Fruit fly (Drosophila melanogaster) whole organism, embryonic: ENCODE measurements around the gene Prosalpha6T.

Experiments
- Aef1 ChIP-seq: fragments of 200-800 bp; sonication (Bioruptor generic); IDR thresholded peaks from 3 replicates; pipeline ENCODE4 v1.3.6; 2022; ENCODE audit warnings: missing biosample characterization, missing genetic modification characterization
- Bgb ChIP-seq: fragments of 200-800 bp; sonication (Bioruptor generic); IDR thresholded peaks from 2 replicates; pipeline ENCODE4 v1.3.6; 2022; ENCODE audit warnings: missing biosample characterization, missing genetic modification characterization; ENCODE audit not compliant: partially characterized antibody
- BtbVII ChIP-seq: fragments of 200-800 bp; sonication (Bioruptor generic); optimal IDR thresholded peaks from 3 replicates; lab custom pipeline; 2017; ENCODE audit warnings: missing biosample characterization, mild to moderate bottlenecking, missing genetic modification characterization
- CG10959 ChIP-seq: fragments of 200-800 bp; sonication (Bioruptor generic); IDR thresholded peaks from 2 replicates; pipeline ENCODE4 v1.3.6; 2022; ENCODE audit warnings: missing biosample characterization, missing genetic modification characterization
- CG13424 ChIP-seq: fragments of 200-800 bp; sonication (Bioruptor generic); optimal IDR thresholded peaks from 2 replicates; lab custom pipeline; 2019; ENCODE audit warnings: missing biosample characterization, mild to moderate bottlenecking, missing genetic modification characterization, moderate library complexity
- CG13624 ChIP-seq: fragments of 200-800 bp; sonication (Bioruptor generic); optimal IDR thresholded peaks from 2 replicates; lab custom pipeline; 2016; ENCODE audit warnings: missing biosample characterization, missing genetic modification characterization
- CG14667 ChIP-seq: fragments of 200-800 bp; sonication (Bioruptor generic); IDR thresholded peaks from 2 replicates; pipeline ENCODE4 v1.3.6; 2022; ENCODE audit warnings: missing biosample characterization, missing genetic modification characterization
- CG16779 ChIP-seq: fragments of 200-800 bp; sonication (Bioruptor generic); IDR thresholded peaks from 2 replicates; pipeline ENCODE4 v1.3.6; 2022; ENCODE audit warnings: missing biosample characterization, missing genetic modification characterization
- CG18011 ChIP-seq: fragments of 200-800 bp; sonication (Bioruptor generic); optimal IDR thresholded peaks from 2 replicates; lab custom pipeline; 2017; ENCODE audit warnings: missing biosample characterization, missing genetic modification characterization, mild to moderate bottlenecking, moderate library complexity, missing genotype
- CG18764 ChIP-seq: fragments of 200-800 bp; sonication (Bioruptor generic); optimal IDR thresholded peaks from 3 replicates; lab custom pipeline; 2016; ENCODE audit warnings: missing biosample characterization, missing genetic modification characterization
- CG2120 ChIP-seq: fragments of 200-800 bp; sonication (Bioruptor generic); optimal IDR thresholded peaks from 3 replicates; lab custom pipeline; 2016; ENCODE audit warnings: missing biosample characterization, missing genetic modification characterization
- CG31365 ChIP-seq: fragments of 200-800 bp; sonication (Bioruptor generic); optimal IDR thresholded peaks from 2 replicates; lab custom pipeline; 2018; ENCODE audit warnings: missing biosample characterization, mild to moderate bottlenecking, missing genetic modification characterization
- CG34422 ChIP-seq: fragments of 200-800 bp; sonication (Bioruptor generic); IDR thresholded peaks from 3 replicates; pipeline ENCODE4 v1.3.6; 2022; ENCODE audit warnings: missing biosample characterization, missing genetic modification characterization
- CG4404 ChIP-seq: fragments of 200-800 bp; sonication (Bioruptor generic); IDR thresholded peaks from 2 replicates; pipeline ENCODE4 v1.3.6; 2022; ENCODE audit warnings: missing biosample characterization, missing genetic modification characterization
- CG6791 ChIP-seq: fragments of 200-800 bp; sonication (Bioruptor generic); IDR thresholded peaks from 3 replicates; pipeline ENCODE4 v1.3.6; 2022; ENCODE audit warnings: missing biosample characterization, missing genetic modification characterization; ENCODE audit not compliant: partially characterized antibody
- CG7556 ChIP-seq: fragments of 200-800 bp; sonication (Bioruptor generic); optimal IDR thresholded peaks from 2 replicates; lab custom pipeline; 2017; ENCODE audit warnings: missing biosample characterization, mild to moderate bottlenecking, missing genetic modification characterization
- Chrac-16 ChIP-seq: fragments of 200-800 bp; sonication (Bioruptor generic); optimal IDR thresholded peaks from 3 replicates; lab custom pipeline; 2016; ENCODE audit warnings: missing biosample characterization, missing genetic modification characterization
- Gug ChIP-seq: fragments of 200-800 bp; sonication (Bioruptor generic); IDR thresholded peaks from 4 replicates; pipeline ENCODE4 v1.3.6; 2022; ENCODE audit warnings: missing biosample characterization, missing genetic modification characterization
- HmgZ ChIP-seq: fragments of 200-800 bp; sonication (Bioruptor generic); optimal IDR thresholded peaks from 2 replicates; lab custom pipeline; 2018; ENCODE audit warnings: missing biosample characterization, mild to moderate bottlenecking, missing genetic modification characterization
- Hmr ChIP-seq: fragments of 200-800 bp; sonication (Bioruptor generic); optimal IDR thresholded peaks from 3 replicates; lab custom pipeline; 2017; ENCODE audit warnings: mild to moderate bottlenecking, missing biosample characterization, missing genetic modification reagents, missing genetic modification characterization
- Lhr ChIP-seq: fragments of 200-800 bp; sonication (Bioruptor generic); optimal IDR thresholded peaks from 3 replicates; lab custom pipeline; 2017; ENCODE audit warnings: mild to moderate bottlenecking, missing biosample characterization, missing genetic modification reagents, missing genetic modification characterization
- NFAT ChIP-seq: fragments of 200-800 bp; sonication (Bioruptor generic); IDR thresholded peaks from 2 replicates; pipeline ENCODE4 v1.3.6; 2022; ENCODE audit warnings: missing biosample characterization, missing genetic modification characterization
- NK7.1 ChIP-seq: fragments of 200-800 bp; sonication (Bioruptor generic); optimal IDR thresholded peaks from 3 replicates; lab custom pipeline; 2016; ENCODE audit warnings: missing biosample characterization, missing genetic modification characterization
- Nf-YB ChIP-seq: fragments of 200-800 bp; sonication (Bioruptor generic); optimal IDR thresholded peaks from 3 replicates; lab custom pipeline; 2019; ENCODE audit warnings: missing biosample characterization, mild to moderate bottlenecking, missing genetic modification characterization, moderate library complexity
- Ravus ChIP-seq: fragments of 200-800 bp; sonication (Bioruptor generic); IDR thresholded peaks from 2 replicates; pipeline ENCODE4 v1.3.6; 2022; ENCODE audit warnings: missing biosample characterization, missing genetic modification characterization
- Side ChIP-seq: fragments of 200-800 bp; sonication (Bioruptor generic); optimal IDR thresholded peaks from 2 replicates; lab custom pipeline; 2016; ENCODE audit warnings: missing biosample characterization, missing genetic modification characterization
- Ssrp ChIP-seq: fragments of 200-800 bp; sonication (Bioruptor generic); optimal IDR thresholded peaks from 2 replicates; lab custom pipeline; 2018; ENCODE audit warnings: missing biosample characterization, mild to moderate bottlenecking, missing genetic modification characterization, moderate library complexity
- crc ChIP-seq: fragments of 200-800 bp; sonication (Bioruptor generic); optimal IDR thresholded peaks from 2 replicates; lab custom pipeline; 2016; ENCODE audit warnings: missing biosample characterization, missing genetic modification characterization
- crol ChIP-seq: fragments of 200-800 bp; sonication (Bioruptor generic); IDR thresholded peaks from 2 replicates; pipeline ENCODE4 v1.3.6; 2022; ENCODE audit warnings: missing biosample characterization, missing genetic modification characterization
- dimm ChIP-seq: fragments of 200-800 bp; sonication (Bioruptor generic); IDR thresholded peaks from 2 replicates; pipeline ENCODE4 v1.3.6; 2022; ENCODE audit warnings: missing biosample characterization, missing genetic modification characterization
- dm ChIP-seq: fragments of 200-800 bp; sonication (Bioruptor generic); optimal IDR thresholded peaks from 3 replicates; lab custom pipeline; 2016; ENCODE audit warnings: missing biosample characterization, missing genetic modification characterization
- dysf ChIP-seq: fragments of 200-800 bp; sonication (Bioruptor generic); IDR thresholded peaks from 3 replicates; pipeline ENCODE4 v1.3.6; 2022; ENCODE audit warnings: missing biosample characterization, missing genetic modification characterization
- gcm ChIP-seq: fragments of 200-800 bp; sonication (Bioruptor generic); optimal IDR thresholded peaks from 2 replicates; lab custom pipeline; 2019; ENCODE audit warnings: missing biosample characterization, mild to moderate bottlenecking, missing genetic modification characterization, moderate library complexity
- grau ChIP-seq: fragments of 200-800 bp; optimal IDR thresholded peaks from 3 replicates; lab custom pipeline; 2019; ENCODE audit warnings: missing biosample characterization, mild to moderate bottlenecking, missing genetic modification characterization, moderate library complexity
- gsb ChIP-seq: fragments of 200-800 bp; sonication (Bioruptor generic); IDR thresholded peaks from 2 replicates; pipeline ENCODE4 v1.3.6; 2022; ENCODE audit warnings: missing biosample characterization, missing genetic modification characterization
- her ChIP-seq: fragments of 200-800 bp; sonication (Bioruptor generic); optimal IDR thresholded peaks from 2 replicates; lab custom pipeline; 2016; ENCODE audit warnings: missing biosample characterization, missing genetic modification characterization
- jigr1 ChIP-seq: fragments of 200-800 bp; sonication (Bioruptor generic); IDR thresholded peaks from 3 replicates; pipeline ENCODE4 v1.3.6; 2022; ENCODE audit warnings: missing biosample characterization, missing genetic modification characterization
- kah ChIP-seq: fragments of 200-800 bp; sonication (Bioruptor generic); optimal IDR thresholded peaks from 2 replicates; lab custom pipeline; 2018; ENCODE audit warnings: missing biosample characterization, mild to moderate bottlenecking, missing genetic modification characterization
- lmd ChIP-seq: fragments of 200-800 bp; sonication (Bioruptor generic); IDR thresholded peaks from 2 replicates; pipeline ENCODE4 v1.3.6; 2022; ENCODE audit warnings: missing biosample characterization, missing genetic modification characterization
- nerfin-2 ChIP-seq: fragments of 200-800 bp; sonication (Bioruptor generic); IDR thresholded peaks from 2 replicates; pipeline ENCODE4 v1.3.6; 2022; ENCODE audit warnings: missing biosample characterization, missing genetic modification characterization; ENCODE audit not compliant: partially characterized antibody
- otp ChIP-seq: fragments of 200-800 bp; sonication (Bioruptor generic); IDR thresholded peaks from 3 replicates; pipeline ENCODE4, ENCODE4 v1.3.6; 2022; ENCODE audit warnings: missing biosample characterization, missing genetic modification characterization
- psq ChIP-seq: fragments of 200-800 bp; sonication (Bioruptor generic); optimal IDR thresholded peaks from 2 replicates; lab custom pipeline; 2017; ENCODE audit warnings: missing biosample characterization, missing genetic modification characterization
- pum ChIP-seq: fragments of 200-800 bp; sonication (Bioruptor generic); optimal IDR thresholded peaks from 2 replicates; lab custom pipeline; 2016; ENCODE audit warnings: missing biosample characterization, missing genetic modification characterization
- sc ChIP-seq, 3 experiments: fragments of >200 bp in 2 of 3; fragments of 200-800 bp in 1 of 3; sonication (Bioruptor generic) in 1 of 3; optimal IDR thresholded peaks; 2 replicates in 2 of 3; 3 replicates in 1 of 3; lab custom pipeline; 2017; ENCODE audit warnings: mild to moderate bottlenecking in 1 of 3, missing biosample characterization in 1 of 3, missing genetic modification characterization in 1 of 3, missing genetic modification reagents in 1 of 3
- seq ChIP-seq: fragments of 200-800 bp; sonication (Bioruptor generic); IDR thresholded peaks from 2 replicates; pipeline ENCODE4 v1.3.6; 2022; ENCODE audit warnings: missing biosample characterization, missing genetic modification characterization
- stc ChIP-seq: fragments of 200-800 bp; sonication (Bioruptor generic); IDR thresholded peaks from 2 replicates; pipeline ENCODE4 v1.3.6; 2022; ENCODE audit warnings: missing biosample characterization, missing genetic modification characterization
- sug ChIP-seq: fragments of 200-800 bp; optimal IDR thresholded peaks from 2 replicates; lab custom pipeline; 2019; ENCODE audit warnings: missing biosample characterization, mild to moderate bottlenecking, missing genetic modification characterization, moderate library complexity
- tna ChIP-seq: fragments of 200-800 bp; sonication (Bioruptor generic); IDR thresholded peaks from 2 replicates; pipeline ENCODE4 v1.3.6; 2022; ENCODE audit warnings: missing biosample characterization, missing genetic modification characterization; ENCODE audit not compliant: partially characterized antibody
- trem ChIP-seq: fragments of 200-800 bp; optimal IDR thresholded peaks from 3 replicates; lab custom pipeline; 2019; ENCODE audit warnings: missing biosample characterization, mild to moderate bottlenecking, missing genetic modification characterization, moderate library complexity
- unpg ChIP-seq: fragments of 200-800 bp; sonication (Bioruptor generic); optimal IDR thresholded peaks from 3 replicates; lab custom pipeline; 2018; ENCODE audit warnings: missing biosample characterization, mild to moderate bottlenecking, missing genetic modification characterization, moderate library complexity
- wor ChIP-seq: fragments of 200-800 bp; sonication (Bioruptor generic); IDR thresholded peaks from 2 replicates; pipeline ENCODE4 v1.3.6; 2022; ENCODE audit warnings: missing biosample characterization, missing genetic modification characterization

The Prosalpha6T gene

dm6 chr2L:13191894-13192293 lies 39.9 kb upstream of the Prosalpha6T start, which contains the start of the genes CG16974 and Edem2 (continued):
- TF ChIP-seq gsb (GFP tag; lab: Robert Waterston, UW), result no peak
- TF ChIP-seq NFAT (GFP tag; lab: Robert Waterston, UW), result peak; percentile 52; the same call in 1 of the 2 replicates
- TF ChIP-seq nerfin-2 (GFP tag; lab: Robert Waterston, UW), result no peak
- TF ChIP-seq Ssrp (tag; lab: Kevin White, UChicago), result peak; percentile 60
- TF ChIP-seq pum, result no peak
- peak; percentile 20; the same call in 1 of the 2 replicates for TF ChIP-seq wor (GFP tag; lab: Robert Waterston, UW)
- peak; percentile 87 for TF ChIP-seq trem
- TF ChIP-seq crol (GFP tag; lab: Robert Waterston, UW), result no peak
- TF ChIP-seq jigr1 (GFP tag; lab: Robert Waterston, UW), result no peak
- no peak for TF ChIP-seq kah (GFP tag; lab: Kevin White, UChicago)
- no peak for TF ChIP-seq Hmr (GFP tag; lab: Kevin White, UChicago)
- no peak for TF ChIP-seq dimm (GFP tag; lab: Robert Waterston, UW)
- TF ChIP-seq stc (GFP tag; lab: Robert Waterston, UW), result peak; percentile 69
- TF ChIP-seq Lhr (GFP tag; lab: Kevin White, UChicago), result peak; percentile 89
- TF ChIP-seq CG6791 (GFP tag; lab: Robert Waterston, UW), result no peak
- TF ChIP-seq Nf-YB, result peak; percentile 40
- TF ChIP-seq gcm (GFP tag; lab: Kevin White, UChicago), result no peak
- peak; percentile 13; the same call in 1 of the 2 replicates for TF ChIP-seq Ravus (GFP tag; lab: Robert Waterston, UW)
- 0 out of 3 replicates have a peak, but pooled peaks have one; percentile 53 for TF ChIP-seq otp (GFP tag; lab: Robert Waterston, UW)
- TF ChIP-seq CG16779 (GFP tag; lab: Robert Waterston, UW), result no peak
- TF ChIP-seq CG13424 (tag; lab: Kevin White, UChicago), result peak; percentile 73
- TF ChIP-seq CG18764 (GFP tag; lab: Kevin White, UChicago), result peak; percentile 74
- TF ChIP-seq CG18011 (GFP tag; lab: Kevin White, UChicago), result peak; percentile 61
- peak; percentile 82 for TF ChIP-seq Chrac-16
- TF ChIP-seq BtbVII (GFP tag; lab: Kevin White, UChicago), result no peak
- peak; percentile 74 for TF ChIP-seq lmd (GFP tag; lab: Robert Waterston, UW)
- no peak for TF ChIP-seq NK7.1 (GFP tag; lab: Kevin White, UChicago)
- TF ChIP-seq Side (GFP tag; lab: Kevin White, UChicago), result no peak
- TF ChIP-seq CG10959 (GFP tag; lab: Robert Waterston, UW), result peak; percentile 26; the same call in 1 of the 2 replicates
- TF ChIP-seq CG31365 (tag; lab: Kevin White, UChicago), result no peak
- no peak for TF ChIP-seq CG7556 (GFP tag; lab: Kevin White, UChicago)
- TF ChIP-seq tna (GFP tag; lab: Robert Waterston, UW), result no peak
- peak; percentile 71 for TF ChIP-seq CG4404 (GFP tag; lab: Robert Waterston, UW)
- TF ChIP-seq crc, result no peak
- TF ChIP-seq sc (optimal IDR thresholded peaks at IDR 0.05; lab: Kevin White, UChicago), result no peak
- TF ChIP-seq sc (GFP tag; optimal IDR thresholded peaks at IDR 0.05; lab: Kevin White, UChicago), result no peak
- no peak for TF ChIP-seq Bgb (GFP tag; lab: Robert Waterston, UW)
- peak; percentile 62 for TF ChIP-seq HmgZ (tag; lab: Kevin White, UChicago)
- peak; percentile 73 for TF ChIP-seq grau (tag; lab: Kevin White, UChicago)
- TF ChIP-seq Gug (GFP tag; lab: Robert Waterston, UW), result peak; percentile 84
- TF ChIP-seq CG2120 (GFP tag; lab: Kevin White, UChicago), result peak; percentile 80
- TF ChIP-seq Aef1 (GFP tag; lab: Robert Waterston, UW), result peak; percentile 70
- no peak for TF ChIP-seq unpg (GFP tag; lab: Kevin White, UChicago)
- peak; percentile 46 for TF ChIP-seq psq (GFP tag; lab: Kevin White, UChicago)
- peak; percentile 66; the same call in 1 of the 3 replicates for TF ChIP-seq dysf
- TF ChIP-seq CG13624 (GFP tag; lab: Kevin White, UChicago), result no peak
- no peak for TF ChIP-seq sug (tag; lab: Kevin White, UChicago)
- peak; percentile 56 for TF ChIP-seq CG14667 (GFP tag; lab: Robert Waterston, UW)
- peak; percentile 84 for TF ChIP-seq CG34422 (GFP tag; lab: Robert Waterston, UW)
- TF ChIP-seq seq (GFP tag; lab: Robert Waterston, UW), result peak; percentile 49; the same call in 1 of the 2 replicates
- TF ChIP-seq dm (GFP tag; lab: Kevin White, UChicago), result peak; percentile 5
- TF ChIP-seq her (GFP tag; lab: Kevin White, UChicago), result no peak
